Worm (Caenorhabditis elegans): ENCODE results near the gene Y70G10A.4.

DNA sequence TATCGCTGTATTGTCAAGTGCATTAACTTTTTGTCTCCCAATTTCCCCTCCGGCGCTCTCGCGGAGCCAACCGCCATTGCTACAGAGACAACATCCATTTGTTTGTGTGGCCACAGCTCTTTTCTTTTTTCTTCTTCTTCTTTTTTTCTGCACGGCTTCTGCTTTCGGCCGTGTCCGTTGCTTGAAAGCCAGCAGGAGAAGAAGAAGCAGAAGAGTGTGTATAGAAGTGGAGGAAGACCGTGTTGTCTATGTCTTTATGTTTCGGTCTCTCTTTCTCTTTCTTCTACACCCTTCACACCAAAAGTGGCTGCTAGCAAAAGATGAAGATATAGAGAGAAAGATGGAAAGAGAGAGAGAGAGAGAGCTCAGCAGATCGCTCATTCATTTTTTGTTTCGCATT, 34.1 kb upstream of the Y70G10A.4 start:
- no peak for TF ChIP-seq unc-39 (tag; optimal IDR thresholded peaks at IDR 0.05)
- TF ChIP-seq snpc-4 (tag; optimal IDR thresholded peaks at IDR 0.05): no peak
- TF ChIP-seq flh-1 (GFP tag; optimal IDR thresholded peaks at IDR 0.05): no peak
- TF ChIP-seq nhr-237 (tag; optimal IDR thresholded peaks at IDR 0.05): no peak
- no peak for TF ChIP-seq drap-1 (GFP tag; optimal IDR thresholded peaks at IDR 0.05)
- no peak for TF ChIP-seq mls-2 (tag; optimal IDR thresholded peaks at IDR 0.05)

Measured in whole organism, mixed stage, embryonic.